Worm (Caenorhabditis elegans) whole organism, L1 larva: ENCODE data around the gene zmp-5.
A peak's percentile ranks its signal among the peaks of the same experiment; 100 is the strongest.

Experiments
- C04F5.9 ChIP-seq: sonication (generic microtip); optimal IDR thresholded peaks from 2 replicates; lab custom pipeline; 2016; ENCODE audit warnings: missing genetic modification characterization, missing compliant biosample characterization
- C16A3.4 ChIP-seq: fragments of 150-350 bp; optimal IDR thresholded peaks from 2 replicates; lab custom pipeline; 2014; ENCODE audit warnings: missing biosample characterization, missing genetic modification characterization
- Y116A8C.19 ChIP-seq: sonication (generic microtip); optimal IDR thresholded peaks from 2 replicates; lab custom pipeline; 2016; ENCODE audit warnings: missing compliant biosample characterization, missing genetic modification characterization, borderline replicate concordance
- aly-2 ChIP-seq: fragments of 150-350 bp; optimal IDR thresholded peaks from 2 replicates; lab custom pipeline; 2014; ENCODE audit warnings: missing biosample characterization, missing genetic modification characterization
- ama-1 ChIP-seq: fragments of 150-350 bp; optimal IDR thresholded peaks from 2 replicates; lab custom pipeline; 2014
- ceh-63 ChIP-seq: fragments of 200-800 bp; sonication (Bioruptor generic); optimal IDR thresholded peaks from 2 replicates; lab custom pipeline; 2018; ENCODE audit warnings: mild to moderate bottlenecking, missing genetic modification characterization, missing compliant biosample characterization
- ceh-88 ChIP-seq: fragments of 200-800 bp; sonication (Bioruptor generic); IDR thresholded peaks from 2 replicates; pipeline ENCODE4 v1.3.6; 2022; ENCODE audit warnings: missing genetic modification characterization, missing compliant biosample characterization
- ceh-90 ChIP-seq: sonication (generic microtip); optimal IDR thresholded peaks from 2 replicates; lab custom pipeline; 2016; ENCODE audit warnings: missing genetic modification characterization, missing compliant biosample characterization
- dpl-1 ChIP-seq, 3 experiments: fragments of 150-350 bp in 2 of 3; sonication (generic microtip) in 1 of 3; optimal IDR thresholded peaks; 2 replicates each; lab custom pipeline; 2014 to 2017; ENCODE audit warnings: missing biosample characterization in 3 of 3, missing genetic modification characterization in 3 of 3, missing genetic modification reagents in 3 of 3
- dsc-1 ChIP-seq: sonication (generic microtip); optimal IDR thresholded peaks from 2 replicates; lab custom pipeline; 2016; ENCODE audit warnings: mild to moderate bottlenecking, missing genetic modification characterization, missing compliant biosample characterization
- efl-3 ChIP-seq: fragments of 200-800 bp; sonication (Bioruptor generic); optimal IDR thresholded peaks from 2 replicates; lab custom pipeline; 2018; ENCODE audit warnings: mild to moderate bottlenecking, missing genetic modification characterization, missing compliant biosample characterization
- egl-13 ChIP-seq: sonication (generic microtip); optimal IDR thresholded peaks from 2 replicates; lab custom pipeline; 2016; ENCODE audit warnings: missing genotype, missing genetic modification reagents, missing genetic modification characterization, missing compliant biosample characterization
- fkh-10 ChIP-seq: sonication (generic microtip); optimal IDR thresholded peaks from 2 replicates; lab custom pipeline; 2017; ENCODE audit warnings: missing biosample characterization, missing genetic modification reagents, missing genetic modification characterization
- fkh-8 ChIP-seq: sonication (generic microtip); optimal IDR thresholded peaks from 2 replicates; lab custom pipeline; 2016; ENCODE audit warnings: mild to moderate bottlenecking, missing genetic modification characterization, missing compliant biosample characterization
- fos-1 ChIP-seq: fragments of 150-350 bp; optimal IDR thresholded peaks from 2 replicates; lab custom pipeline; 2014; ENCODE audit warnings: missing biosample characterization, missing genetic modification characterization
- grh-1 ChIP-seq: fragments of 200-800 bp; sonication (Bioruptor generic); IDR thresholded peaks from 2 replicates; pipeline ENCODE4 v1.3.6; 2022; ENCODE audit warnings: missing genetic modification reagents, missing genetic modification characterization, missing compliant biosample characterization
- hlh-17 ChIP-seq: fragments of 200-800 bp; sonication (Bioruptor generic); optimal IDR thresholded peaks from 2 replicates; lab custom pipeline; 2018; ENCODE audit warnings: missing genetic modification characterization, mild to moderate bottlenecking, missing compliant biosample characterization, moderate library complexity, borderline replicate concordance
- hlh-4 ChIP-seq: sonication (generic microtip); optimal IDR thresholded peaks from 2 replicates; lab custom pipeline; 2016; ENCODE audit warnings: mild to moderate bottlenecking, missing genetic modification characterization, missing compliant biosample characterization
- irx-1 ChIP-seq: sonication (generic microtip); optimal IDR thresholded peaks from 2 replicates; lab custom pipeline; 2016; ENCODE audit warnings: missing genetic modification characterization, missing compliant biosample characterization
- isw-1 ChIP-seq: fragments of 200-800 bp; sonication (Bioruptor generic); IDR thresholded peaks from 2 replicates; pipeline ENCODE4 v1.3.6; 2022; ENCODE audit warnings: missing genetic modification characterization, missing compliant biosample characterization
- jun-1 ChIP-seq: fragments of 150-350 bp; optimal IDR thresholded peaks from 2 replicates; lab custom pipeline; 2014; ENCODE audit warnings: missing biosample characterization, missing genetic modification reagents, missing genetic modification characterization
- lin-14 ChIP-seq: fragments of 200-800 bp; sonication (Bioruptor generic); optimal IDR thresholded peaks from 2 replicates; lab custom pipeline; 2018; ENCODE audit warnings: mild to moderate bottlenecking, missing genetic modification characterization, moderate library complexity, missing compliant biosample characterization
- lin-35 ChIP-seq, 2 experiments: fragments of 150-350 bp; optimal IDR thresholded peaks; 2 replicates each; lab custom pipeline; 2014; ENCODE audit warnings: missing biosample characterization in 2 of 2, missing genetic modification characterization in 2 of 2, missing genetic modification reagents in 2 of 2
- mab-9 ChIP-seq: fragments of 200-800 bp; sonication (Bioruptor generic); IDR thresholded peaks from 2 replicates; pipeline ENCODE4 v1.3.6; 2022; ENCODE audit warnings: missing genetic modification reagents, missing genetic modification characterization, missing compliant biosample characterization
- mdl-1 ChIP-seq, 2 experiments: fragments of 150-350 bp; optimal IDR thresholded peaks; 2 replicates each; lab custom pipeline; 2014 to 2017; ENCODE audit warnings: missing biosample characterization in 2 of 2, missing genetic modification characterization in 2 of 2, inconsistent platforms in 1 of 2
- mef-2 ChIP-seq: fragments of 150-350 bp; optimal IDR thresholded peaks from 2 replicates; lab custom pipeline; 2014; ENCODE audit warnings: missing biosample characterization, missing genetic modification characterization
- mep-1 ChIP-seq: fragments of 150-350 bp; optimal IDR thresholded peaks from 2 replicates; lab custom pipeline; 2014; ENCODE audit warnings: missing biosample characterization, missing genetic modification characterization
- nhr-11 ChIP-seq: fragments of 150-350 bp; optimal IDR thresholded peaks from 2 replicates; lab custom pipeline; 2014; ENCODE audit warnings: missing biosample characterization, missing genetic modification characterization
- nhr-19 ChIP-seq: fragments of 200-800 bp; sonication (Bioruptor generic); conservative IDR thresholded peaks from 2 replicates; pipeline ENCODE4 v1.3.6; 2022; ENCODE audit warnings: missing genetic modification characterization, missing compliant biosample characterization
- nhr-20 ChIP-seq: sonication (generic microtip); optimal IDR thresholded peaks from 2 replicates; lab custom pipeline; 2016; ENCODE audit warnings: mild to moderate bottlenecking, missing genetic modification characterization, missing compliant biosample characterization
- nhr-237 ChIP-seq: fragments of 150-350 bp; optimal IDR thresholded peaks from 2 replicates; lab custom pipeline; 2014; ENCODE audit warnings: missing biosample characterization, missing genetic modification characterization
- nhr-47 ChIP-seq: sonication (generic microtip); optimal IDR thresholded peaks from 2 replicates; lab custom pipeline; 2016; ENCODE audit warnings: mild to moderate bottlenecking, missing genetic modification characterization, moderate library complexity, missing compliant biosample characterization
- nhr-71 ChIP-seq: sonication (generic microtip); optimal IDR thresholded peaks from 2 replicates; lab custom pipeline; 2016; ENCODE audit warnings: mild to moderate bottlenecking, missing genetic modification characterization, moderate library complexity, missing compliant biosample characterization
- nhr-76 ChIP-seq: sonication (generic microtip); optimal IDR thresholded peaks from 2 replicates; lab custom pipeline; 2017; ENCODE audit warnings: missing biosample characterization, missing genetic modification characterization
- nhr-77 ChIP-seq: fragments of 150-350 bp; optimal IDR thresholded peaks from 2 replicates; lab custom pipeline; 2014; ENCODE audit warnings: missing biosample characterization, missing genetic modification characterization
- nhr-84 ChIP-seq: sonication (generic microtip); optimal IDR thresholded peaks from 2 replicates; lab custom pipeline; 2017; ENCODE audit warnings: missing biosample characterization, missing genetic modification characterization
- nhr-85 ChIP-seq: sonication (generic microtip); peaks from one replicate; lab custom pipeline; 2016; ENCODE audit warnings: missing genetic modification characterization, inconsistent platforms, missing compliant biosample characterization
- rnt-1 ChIP-seq: sonication (generic microtip); optimal IDR thresholded peaks from 2 replicates; lab custom pipeline; 2016; ENCODE audit warnings: mild to moderate bottlenecking, missing genetic modification characterization, moderate library complexity, missing compliant biosample characterization
- skn-1 ChIP-seq: fragments of 150-350 bp; optimal IDR thresholded peaks from 2 replicates; lab custom pipeline; 2014; ENCODE audit warnings: missing biosample characterization, missing genetic modification characterization
- snu-23 ChIP-seq: sonication (generic microtip); optimal IDR thresholded peaks from 2 replicates; lab custom pipeline; 2016; ENCODE audit warnings: missing genetic modification characterization, missing compliant biosample characterization
- sox-4 ChIP-seq: sonication (generic microtip); optimal IDR thresholded peaks from 2 replicates; lab custom pipeline; 2016; ENCODE audit warnings: missing genetic modification characterization, missing compliant biosample characterization
- sptf-1 ChIP-seq: fragments of 150-350 bp; optimal IDR thresholded peaks from 2 replicates; lab custom pipeline; 2014; ENCODE audit warnings: missing biosample characterization, missing genetic modification characterization
- sup-37 ChIP-seq: fragments of 200-800 bp; sonication (Bioruptor generic); optimal IDR thresholded peaks from 2 replicates; lab custom pipeline; 2018; ENCODE audit warnings: mild to moderate bottlenecking, missing genetic modification characterization, missing compliant biosample characterization
- swsn-7 ChIP-seq: sonication (generic microtip); optimal IDR thresholded peaks from 2 replicates; lab custom pipeline; 2016; ENCODE audit warnings: missing genetic modification characterization, missing compliant biosample characterization
- unc-30 ChIP-seq: sonication (generic microtip); optimal IDR thresholded peaks from 2 replicates; lab custom pipeline; 2017; ENCODE audit warnings: missing biosample characterization, missing genetic modification characterization
- unc-62 ChIP-seq: fragments of 150-350 bp; optimal IDR thresholded peaks from 2 replicates; lab custom pipeline; 2014; ENCODE audit warnings: missing biosample characterization, missing genetic modification reagents, missing genetic modification characterization
- unc-98 ChIP-seq: fragments of 200-800 bp; sonication (Bioruptor generic); IDR thresholded peaks from 2 replicates; pipeline ENCODE4 v1.3.6; 2022; ENCODE audit warnings: missing genetic modification characterization, missing compliant biosample characterization
- zag-1 ChIP-seq: fragments of 150-350 bp; optimal IDR thresholded peaks from 2 replicates; lab custom pipeline; 2014; ENCODE audit warnings: missing biosample characterization, missing genetic modification characterization
- zip-4 ChIP-seq: fragments of 200-800 bp; sonication (Bioruptor generic); optimal IDR thresholded peaks from 2 replicates; lab custom pipeline; 2018; ENCODE audit warnings: mild to moderate bottlenecking, missing genetic modification characterization, moderate library complexity, missing compliant biosample characterization
- ztf-4 ChIP-seq: fragments of 150-350 bp; optimal IDR thresholded peaks from 2 replicates; lab custom pipeline; 2014; ENCODE audit warnings: missing biosample characterization, missing genetic modification characterization

Gene zmp-5

ce11 chrX:12664987-12665451 is 18.1 kb downstream of the zmp-5 start (continued):
- peak; percentile 33; the same call in 1 of the 2 replicates for TF ChIP-seq isw-1 (GFP tag; lab: Robert Waterston, UW)
- TF ChIP-seq zip-4 (GFP tag; lab: Kevin White, UChicago), result peak; percentile 36
- peak; percentile 40 for TF ChIP-seq jun-1 (tag; lab: Kevin White, UChicago)
- TF ChIP-seq sptf-1 (tag; lab: Kevin White, UChicago), result no peak
- TF ChIP-seq dpl-1 (GFP tag; optimal IDR thresholded peaks at IDR 0.05; lab: Kevin White, UChicago), result peak in 2 of 3 experiments; percentile 20 to 32
- TF ChIP-seq mdl-1 (tag; optimal IDR thresholded peaks at IDR 0.05; lab: Kevin White, UChicago), result peak in 1 of 2 experiments; percentile 82
- peak; percentile 39; the same call in 1 of the 2 replicates for TF ChIP-seq mab-9 (GFP tag; lab: Robert Waterston, UW)
- TF ChIP-seq fkh-10 (GFP tag; lab: Kevin White, UChicago), result peak; percentile 53
- TF ChIP-seq sup-37 (GFP tag; lab: Kevin White, UChicago), result no peak
- no peak for TF ChIP-seq unc-62 (GFP tag; lab: Kevin White, UChicago)
- no peak for TF ChIP-seq ceh-88 (GFP tag; lab: Robert Waterston, UW)
- no peak for TF ChIP-seq C04F5.9 (tag; lab: Kevin White, UChicago)
- no peak for TF ChIP-seq unc-98
- TF ChIP-seq grh-1 (GFP tag; lab: Robert Waterston, UW), result peak; percentile 48; the same call in 1 of the 2 replicates
- TF ChIP-seq hlh-17 (GFP tag; lab: Kevin White, UChicago), result no peak
- TF ChIP-seq skn-1 (tag; lab: Kevin White, UChicago), result peak; percentile 8
- peak; percentile 83 for TF ChIP-seq nhr-71 (tag; lab: Kevin White, UChicago)
- peak; percentile 79 for TF ChIP-seq swsn-7 (tag; lab: Kevin White, UChicago)
- TF ChIP-seq unc-30, result no peak
- peak; percentile 71 for TF ChIP-seq ztf-4 (tag; lab: Kevin White, UChicago)
- TF ChIP-seq aly-2, result peak; percentile 68
- TF ChIP-seq nhr-84 (tag; lab: Kevin White, UChicago), result no peak
- no peak for TF ChIP-seq nhr-237 (tag; lab: Kevin White, UChicago)
- TF ChIP-seq lin-35 (GFP tag; optimal IDR thresholded peaks at IDR 0.05; lab: Kevin White, UChicago), result peak; percentile 26 to 56
- peak; percentile 68 for TF ChIP-seq lin-14
- peak; percentile 50 for TF ChIP-seq sox-4 (tag; lab: Kevin White, UChicago)
- TF ChIP-seq hlh-4 (tag; lab: Kevin White, UChicago), result no peak
- no peak for TF ChIP-seq zag-1 (tag; lab: Kevin White, UChicago)
- peak; percentile 75 for TF ChIP-seq nhr-20 (tag; lab: Kevin White, UChicago)
- peak; percentile 76 for TF ChIP-seq rnt-1
- TF ChIP-seq nhr-47 (tag; lab: Kevin White, UChicago), result peak; percentile 88
- TF ChIP-seq C16A3.4, result peak; percentile 51
- peak; percentile 65 for TF ChIP-seq fkh-8 (tag; lab: Kevin White, UChicago)
- no peak for TF ChIP-seq ceh-63 (GFP tag; lab: Kevin White, UChicago)
- no peak for TF ChIP-seq efl-3 (GFP tag; lab: Kevin White, UChicago)
- peak; percentile 76 for TF ChIP-seq dsc-1
- TF ChIP-seq Y116A8C.19 (tag; lab: Kevin White, UChicago), result no peak
- peak; percentile 50 for TF ChIP-seq irx-1 (tag; lab: Kevin White, UChicago)
- TF ChIP-seq nhr-19 (GFP tag; lab: Robert Waterston, UW), result peak; percentile 78
- peak; percentile 63 for TF ChIP-seq mep-1 (tag; lab: Kevin White, UChicago)
- no peak for TF ChIP-seq ceh-90 (tag; lab: Kevin White, UChicago)

- TF ChIP-seq ama-1 (lab: Kevin White, UChicago) (no peak), sup-37 (GFP tag; lab: Kevin White, UChicago) (no peak), lin-35 (GFP tag; optimal IDR thresholded peaks at IDR 0.05; lab: Kevin White, UChicago) (no peak), nhr-85 (no peak), unc-30 (no peak), nhr-77 (no peak), nhr-76 (tag; lab: Kevin White, UChicago) (no peak), egl-13 (tag; lab: Kevin White, UChicago) (no peak), nhr-84 (tag; lab: Kevin White, UChicago) (no peak), swsn-7 (tag; lab: Kevin White, UChicago) (no peak), snu-23 (GFP tag; lab: Kevin White, UChicago) (no peak), fos-1 (tag; lab: Kevin White, UChicago) (no peak), rnt-1 (no peak), nhr-11 (no peak), mef-2 (tag; lab: Kevin White, UChicago) (no peak)
Measured at ce11 chrX:12665799-12666198, 18.9 kb downstream of the zmp-5 start.
